Worm (Caenorhabditis elegans) whole organism, mixed stage, embryonic: ENCODE measurements around the gene Y116A8C.44.

Experiments
- blmp-1 ChIP-seq: fragments of 150-350 bp; optimal IDR thresholded peaks from 2 replicates; lab custom pipeline; 2014; ENCODE audit warnings: missing biosample characterization, missing genetic modification characterization
- elt-1 ChIP-seq: sonication (generic microtip); optimal IDR thresholded peaks from 2 replicates; lab custom pipeline; 2017; ENCODE audit warnings: missing genetic modification characterization, mild to moderate bottlenecking, missing compliant biosample characterization, antibody characterized with exemption, moderate library complexity, borderline replicate concordance; ENCODE audit not compliant: insufficient read depth
- elt-3 ChIP-seq: fragments of 150-350 bp; optimal IDR thresholded peaks from 2 replicates; lab custom pipeline; 2014; ENCODE audit warnings: missing biosample characterization, missing genetic modification characterization
- flh-1 ChIP-seq: fragments of 200-800 bp; sonication (Bioruptor generic); optimal IDR thresholded peaks from 2 replicates; lab custom pipeline; 2018; ENCODE audit warnings: mild to moderate bottlenecking, missing genetic modification characterization, moderate library complexity, missing compliant biosample characterization
- hlh-1 ChIP-seq: fragments of 150-350 bp; optimal IDR thresholded peaks from 2 replicates; lab custom pipeline; 2014; ENCODE audit warnings: missing biosample characterization, missing genetic modification reagents, missing genetic modification characterization
- mab-5 ChIP-seq: fragments of 150-350 bp; optimal IDR thresholded peaks from 2 replicates; lab custom pipeline; 2014; ENCODE audit warnings: missing biosample characterization, missing genetic modification characterization
- mls-2 ChIP-seq: sonication (generic microtip); optimal IDR thresholded peaks from 2 replicates; lab custom pipeline; 2016; ENCODE audit warnings: mild to moderate bottlenecking, missing genetic modification characterization, moderate library complexity, missing compliant biosample characterization
- nhr-12 ChIP-seq: fragments of 150-350 bp; optimal IDR thresholded peaks from 2 replicates; lab custom pipeline; 2014; ENCODE audit warnings: missing biosample characterization, missing genetic modification characterization
- nhr-237 ChIP-seq: fragments of 150-350 bp; optimal IDR thresholded peaks from 2 replicates; lab custom pipeline; 2014; ENCODE audit warnings: missing biosample characterization, missing genetic modification characterization
- nhr-28 ChIP-seq: fragments of 150-350 bp; optimal IDR thresholded peaks from 2 replicates; lab custom pipeline; 2014; ENCODE audit warnings: missing biosample characterization, missing genetic modification characterization
- pha-4 ChIP-seq: fragments of 150-350 bp; optimal IDR thresholded peaks from 2 replicates; lab custom pipeline; 2018; ENCODE audit warnings: missing biosample characterization, missing genetic modification reagents, missing genetic modification characterization
- snpc-4 ChIP-seq: fragments of 150-350 bp; optimal IDR thresholded peaks from 2 replicates; lab custom pipeline; 2014; ENCODE audit warnings: missing biosample characterization, missing genetic modification characterization

DNA sequence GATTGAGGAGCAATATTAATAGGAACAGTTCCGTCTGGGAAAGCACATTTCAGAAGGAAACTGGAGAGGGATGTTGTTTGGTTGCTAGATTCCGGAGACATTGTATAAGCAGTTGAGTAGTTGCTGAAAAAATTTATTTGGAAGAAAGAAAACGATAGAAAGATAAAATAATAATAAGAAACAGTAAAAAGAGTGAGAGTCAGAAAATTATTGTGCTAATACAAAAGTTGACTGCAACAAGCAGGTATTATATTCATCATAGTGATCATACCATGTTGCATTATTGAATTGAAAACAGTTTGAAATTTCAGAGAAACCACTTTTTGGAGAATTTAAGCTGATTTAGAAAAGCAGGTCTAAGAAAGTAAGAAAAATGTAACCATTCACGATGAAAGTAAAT is 18.4 kb downstream of the Y116A8C.44 start, which contains the start of gene Y116A8C.19:
- no peak for TF ChIP-seq flh-1 (GFP tag; lab: Kevin White, UChicago)
- no peak for TF ChIP-seq pha-4 (tag; lab: Kevin White, UChicago)
- no peak for TF ChIP-seq nhr-12 (tag; lab: Kevin White, UChicago)
- no peak for TF ChIP-seq snpc-4
- TF ChIP-seq elt-1 (tag; lab: Kevin White, UChicago): no peak
- no peak for TF ChIP-seq elt-3
- TF ChIP-seq hlh-1 (tag; lab: Kevin White, UChicago): no peak
- TF ChIP-seq blmp-1 (tag; lab: Kevin White, UChicago): no peak
- no peak for TF ChIP-seq mls-2 (tag; lab: Kevin White, UChicago)
- TF ChIP-seq nhr-237 (tag; lab: Kevin White, UChicago): no peak
- TF ChIP-seq nhr-28 (tag; lab: Kevin White, UChicago): no peak
- TF ChIP-seq mab-5 (tag; lab: Kevin White, UChicago): no peak
